Fruit fly (Drosophila melanogaster) ovary, adult (tissue): ENCODE results near the gene sa.

Experiments
- CG17801 ChIP-seq: fragments of 200-800 bp; optimal IDR thresholded peaks from 2 replicates; lab custom pipeline; 2019; ENCODE audit warnings: missing biosample characterization, mild to moderate bottlenecking, missing genetic modification characterization, moderate library complexity; ENCODE audit not compliant: partially characterized antibody

Gene sa

dm6 chr3L:21359879-21360278, 46.7 kb downstream of the sa start, which contains the start of gene CG32440:
Gene CG32440 (plus strand): TSS chr3L:21360179.
- TF ChIP-seq CG17801 (GFP tag; lab: Kevin White, UChicago), result no peak

dm6 chr3L:21357383-21357782, 49.2 kb downstream of the sa start, which contains the start of gene CG32437:
Gene CG32437 (plus strand): TSS chr3L:21357683.
- TF ChIP-seq CG17801 (GFP tag; lab: Kevin White, UChicago), result no peak

DNA sequence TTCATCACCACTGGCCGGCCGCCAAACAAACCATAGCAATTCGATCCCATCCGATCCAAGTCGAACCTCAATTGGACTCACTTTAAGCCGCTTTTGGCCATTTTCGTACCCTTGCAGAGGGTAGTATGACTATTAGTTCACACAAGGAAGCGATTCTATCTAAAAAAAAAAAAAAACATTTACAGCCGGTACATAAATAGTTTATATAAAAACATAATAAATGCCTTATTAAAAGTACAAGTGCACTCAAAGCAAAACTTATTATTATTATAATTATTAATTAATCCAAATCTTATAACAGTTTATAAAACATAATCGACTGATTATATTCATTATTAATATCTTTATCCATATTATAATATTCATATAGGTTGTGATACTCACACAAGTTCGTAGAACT, 50.1 kb downstream of the sa start, which contains the start of gene CG12971:
Gene CG12971, minus strand, starts transcription at position 101 of the 400 bp plus-strand sequence.
- no peak for TF ChIP-seq CG17801 (GFP tag; lab: Kevin White, UChicago)
